Worm (Caenorhabditis elegans) whole organism, young adult: ENCODE results near the gene F22F4.4.

Experiments used
- ama-1 ChIP-seq, 3 experiments: fragments of 150-350 bp in 1 of 3; sonication (generic microtip) in 2 of 3; optimal IDR thresholded peaks; 2 replicates each; lab custom pipeline; 2014 to 2018; ENCODE audit warnings: missing biosample characterization in 2 of 3, missing genetic modification characterization in 2 of 3, missing genetic modification reagents in 2 of 3
- dpl-1 ChIP-seq: fragments of 150-350 bp; optimal IDR thresholded peaks from 2 replicates; lab custom pipeline; 2014; ENCODE audit warnings: missing biosample characterization, missing genetic modification reagents, missing genetic modification characterization

ce11 chrX:5953174-5953573 lies 48.2 kb downstream of the F22F4.4 start, which contains the start of the genes R07E4.5 and R07E4.3:
- TF ChIP-seq dpl-1 (GFP tag; lab: Kevin White, UChicago): no peak
- no peak for TF ChIP-seq ama-1 (optimal IDR thresholded peaks at IDR 0.05; lab: Kevin White, UChicago)
- no peak for TF ChIP-seq ama-1 (GFP tag; optimal IDR thresholded peaks at IDR 0.05; lab: Kevin White, UChicago)
